Worm (Caenorhabditis elegans): ENCODE measurements around the gene C07G1.6.

- TF ChIP-seq ceh-82 (tag; optimal IDR thresholded peaks at IDR 0.05) (no peak), elt-2 (tag; optimal IDR thresholded peaks at IDR 0.05) (no peak), tbx-2 (tag; optimal IDR thresholded peaks at IDR 0.05) (no peak), nhr-25 (tag; optimal IDR thresholded peaks at IDR 0.05) (no peak), nhr-28 (tag; optimal IDR thresholded peaks at IDR 0.05) (no peak), mdl-1 (tag; optimal IDR thresholded peaks at IDR 0.05) (no peak)
Observed at ce11 chrIV:8244112-8244511, 33.9 kb upstream of the C07G1.6 start, which contains the start of gene T09A12.1.

All from whole organism, L3 larva.